Worm (Caenorhabditis elegans) whole organism, L1 larva: ENCODE data around the gene col-13.

Experiments used
- egl-27 ChIP-seq, 2 experiments: fragments of 150-350 bp in 1 of 2; sonication (generic microtip); optimal IDR thresholded peaks; 3 replicates each; lab custom pipeline; 2017 to 2018; ENCODE audit warnings: missing biosample characterization in 2 of 2, missing genetic modification characterization in 2 of 2, missing genetic modification reagents in 2 of 2
- elt-3 ChIP-seq, 6 experiments: fragments of 150-350 bp in 1 of 6; sonication (generic microtip); optimal IDR thresholded peaks; 2 replicates each; lab custom pipeline; 2017 to 2018; ENCODE audit warnings: missing biosample characterization in 6 of 6, missing genetic modification characterization in 6 of 6, inconsistent platforms in 1 of 6
- lin-39 ChIP-seq: fragments of 150-350 bp; optimal IDR thresholded peaks from 2 replicates; lab custom pipeline; 2014; ENCODE audit warnings: missing biosample characterization, missing genetic modification reagents, missing genetic modification characterization
- nhr-20 ChIP-seq: sonication (generic microtip); optimal IDR thresholded peaks from 2 replicates; lab custom pipeline; 2016; ENCODE audit warnings: mild to moderate bottlenecking, missing genetic modification characterization, missing compliant biosample characterization
- unc-62 ChIP-seq: fragments of 150-350 bp; optimal IDR thresholded peaks from 2 replicates; lab custom pipeline; 2014; ENCODE audit warnings: missing biosample characterization, missing genetic modification reagents, missing genetic modification characterization

DNA sequence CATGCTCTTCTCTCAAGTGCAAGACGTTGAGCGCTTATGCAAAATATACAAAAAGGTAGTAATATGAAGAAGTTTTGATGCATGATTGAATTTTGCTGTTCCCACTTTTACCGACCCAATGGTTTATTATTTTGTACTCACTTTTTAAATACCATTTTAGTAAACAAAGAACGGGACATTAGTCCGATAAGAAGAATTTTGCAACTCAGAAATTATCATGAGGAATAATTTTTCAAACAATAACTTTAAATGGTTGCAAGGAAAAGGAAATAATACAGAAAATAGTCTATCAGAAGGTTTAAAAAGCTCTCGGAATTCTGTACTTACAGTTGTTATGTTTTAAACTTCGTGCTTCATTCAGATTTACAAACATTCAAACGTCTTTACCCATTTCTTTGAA is 7.1 kb downstream of the col-13 start, which contains the start of gene F15H10.9:
- TF ChIP-seq elt-3 (tag; optimal IDR thresholded peaks at IDR 0.05; lab: Kevin White, UChicago) (no peak), egl-27 (tag; optimal IDR thresholded peaks at IDR 0.05; lab: Kevin White, UChicago) (no peak), lin-39 (tag; lab: Kevin White, UChicago) (no peak), nhr-20 (tag; lab: Kevin White, UChicago) (no peak), unc-62 (GFP tag; lab: Kevin White, UChicago) (no peak)
